Worm (Caenorhabditis elegans) whole organism, young adult: ENCODE results near the gene acdh-10.

Experiments used
- C06A6.2 ChIP-seq: fragments of 200-800 bp; sonication (Bioruptor generic); conservative IDR thresholded peaks from 2 replicates; pipeline ENCODE4 v1.3.6; 2022; ENCODE audit warnings: missing genetic modification characterization, missing compliant biosample characterization
- lag-1 ChIP-seq: fragments of 200-800 bp; sonication (Bioruptor generic); IDR thresholded peaks from 2 replicates; pipeline ENCODE4 v1.3.6; 2022; ENCODE audit warnings: missing genetic modification reagents, missing genetic modification characterization, missing compliant biosample characterization
- nfya-2 ChIP-seq: fragments of 200-800 bp; sonication (Bioruptor generic); IDR thresholded peaks from 2 replicates; pipeline ENCODE4 v1.3.6; 2022; ENCODE audit warnings: missing genetic modification reagents, missing genetic modification characterization, missing compliant biosample characterization
- sptf-2 ChIP-seq: fragments of 200-800 bp; sonication (Bioruptor generic); optimal IDR thresholded peaks from 2 replicates; lab custom pipeline; 2018; ENCODE audit warnings: mild to moderate bottlenecking, missing genetic modification characterization, missing compliant biosample characterization

acdh-10 gene

ce11 chrX:17168086-17168485 lies 46.6 kb downstream of the acdh-10 start:
- no peak for TF ChIP-seq C06A6.2
- no peak for TF ChIP-seq sptf-2
- no peak for TF ChIP-seq lag-1 (GFP tag; lab: Robert Waterston, UW)
- TF ChIP-seq nfya-2 (GFP tag; lab: Robert Waterston, UW), result no peak
